Fruit fly (Drosophila melanogaster) whole organism, embryonic: ENCODE measurements around the gene Nrd1.
A peak's percentile ranks its signal among the peaks of the same experiment; 100 is the strongest.

Experiments
- Blimp-1 ChIP-seq: fragments of 200-800 bp; sonication (Bioruptor generic); optimal IDR thresholded peaks from 3 replicates; lab custom pipeline; 2018; ENCODE audit warnings: missing biosample characterization, missing genetic modification characterization, mild to moderate bottlenecking, moderate library complexity, missing genetic modification reagents
- CG13424 ChIP-seq: fragments of 200-800 bp; sonication (Bioruptor generic); optimal IDR thresholded peaks from 2 replicates; lab custom pipeline; 2019; ENCODE audit warnings: missing biosample characterization, mild to moderate bottlenecking, missing genetic modification characterization, moderate library complexity
- CG15011 ChIP-seq: fragments of 200-800 bp; sonication (Bioruptor generic); optimal IDR thresholded peaks from 3 replicates; lab custom pipeline; 2018; ENCODE audit warnings: missing biosample characterization, mild to moderate bottlenecking, missing genetic modification characterization
- CG1792 ChIP-seq: fragments of 200-800 bp; sonication (Bioruptor generic); optimal IDR thresholded peaks from 2 replicates; lab custom pipeline; 2016; ENCODE audit warnings: missing biosample characterization, missing genetic modification characterization
- CG18619 ChIP-seq: fragments of 200-800 bp; sonication (Bioruptor generic); optimal IDR thresholded peaks from 3 replicates; lab custom pipeline; 2017; ENCODE audit warnings: missing biosample characterization, mild to moderate bottlenecking, missing genetic modification characterization
- CG2889 ChIP-seq: fragments of 200-800 bp; sonication (Bioruptor generic); IDR thresholded peaks from 3 replicates; pipeline ENCODE4 v1.3.6; 2022; ENCODE audit warnings: missing biosample characterization, missing genetic modification characterization
- CG32532 ChIP-seq: fragments of 200-800 bp; sonication (Bioruptor generic); IDR thresholded peaks from 2 replicates; pipeline ENCODE4 v1.3.6; 2022; ENCODE audit warnings: missing biosample characterization, missing genetic modification characterization
- CG34376 ChIP-seq: fragments of 200-800 bp; sonication (Bioruptor generic); optimal IDR thresholded peaks from 2 replicates; lab custom pipeline; 2018; ENCODE audit warnings: missing biosample characterization, mild to moderate bottlenecking, missing genetic modification characterization
- CG3847 ChIP-seq: fragments of 200-800 bp; sonication (Bioruptor generic); IDR thresholded peaks from 2 replicates; pipeline ENCODE4 v1.3.6; 2022; ENCODE audit warnings: missing biosample characterization, missing genetic modification characterization
- CG4424 ChIP-seq: fragments of 200-800 bp; sonication (Bioruptor generic); optimal IDR thresholded peaks from 3 replicates; lab custom pipeline; 2016; ENCODE audit warnings: missing biosample characterization, missing genetic modification characterization
- CG4617 ChIP-seq: fragments of 200-800 bp; sonication (Bioruptor generic); optimal IDR thresholded peaks from 3 replicates; lab custom pipeline; 2016; ENCODE audit warnings: missing biosample characterization, missing genetic modification characterization, borderline replicate concordance
- CG7357 ChIP-seq: fragments of 200-800 bp; sonication (Bioruptor generic); IDR thresholded peaks from 3 replicates; pipeline ENCODE4 v1.3.6; 2022; ENCODE audit warnings: missing biosample characterization, missing genetic modification characterization
- CG7745 ChIP-seq: fragments of 200-800 bp; sonication (Bioruptor generic); optimal IDR thresholded peaks from 2 replicates; lab custom pipeline; 2018; ENCODE audit warnings: missing biosample characterization, mild to moderate bottlenecking, missing genetic modification characterization, moderate library complexity
- CG8281 ChIP-seq: fragments of 200-800 bp; sonication (Bioruptor generic); optimal IDR thresholded peaks from 2 replicates; lab custom pipeline; 2018; ENCODE audit warnings: missing biosample characterization, mild to moderate bottlenecking, missing genetic modification characterization, moderate library complexity
- CG8924 ChIP-seq: fragments of 200-800 bp; optimal IDR thresholded peaks from 3 replicates; lab custom pipeline; 2019; ENCODE audit warnings: missing biosample characterization, mild to moderate bottlenecking, missing genetic modification characterization, moderate library complexity
- CHES-1-like ChIP-seq: fragments of 200-800 bp; sonication (Bioruptor generic); optimal IDR thresholded peaks from 2 replicates; lab custom pipeline; 2016; ENCODE audit warnings: missing biosample characterization, missing genetic modification characterization
- CrebB ChIP-seq: fragments of 200-800 bp; sonication (Bioruptor generic); optimal IDR thresholded peaks from 3 replicates; lab custom pipeline; 2018; ENCODE audit warnings: missing biosample characterization, mild to moderate bottlenecking, missing genetic modification characterization
- Dek ChIP-seq: fragments of 200-800 bp; sonication (Bioruptor generic); optimal IDR thresholded peaks from 3 replicates; lab custom pipeline; 2019; ENCODE audit warnings: missing biosample characterization, mild to moderate bottlenecking, missing genetic modification characterization, moderate library complexity
- Dll ChIP-seq: fragments of 200-800 bp; sonication (Bioruptor generic); IDR thresholded peaks from 4 replicates; pipeline ENCODE4 v1.3.6; 2022; ENCODE audit warnings: missing biosample characterization, missing genetic modification characterization; ENCODE audit not compliant: partially characterized antibody
- Dref ChIP-seq: fragments of 200-800 bp; sonication (Bioruptor generic); IDR thresholded peaks from 2 replicates; pipeline ENCODE4 v1.3.6; 2022; ENCODE audit warnings: missing biosample characterization, missing genetic modification characterization
- Eip74EF ChIP-seq, 2 experiments: fragments of 200-800 bp in 1 of 2; fragments of >200 bp in 1 of 2; sonication (Bioruptor generic) in 1 of 2; optimal IDR thresholded peaks; 2 replicates each; lab custom pipeline; 2017 to 2019; ENCODE audit warnings: missing biosample characterization in 2 of 2, missing genetic modification characterization in 2 of 2, mild to moderate bottlenecking in 1 of 2, moderate library complexity in 1 of 2
- H15 ChIP-seq: fragments of 200-800 bp; sonication (Bioruptor generic); IDR thresholded peaks from 3 replicates; pipeline ENCODE4 v1.3.6; 2022; ENCODE audit warnings: missing biosample characterization, missing genetic modification characterization
- HmgD ChIP-seq: fragments of 200-800 bp; sonication (Bioruptor generic); optimal IDR thresholded peaks from 3 replicates; lab custom pipeline; 2016; ENCODE audit warnings: missing biosample characterization, missing genetic modification characterization
- MBD-R2 ChIP-seq: fragments of 200-800 bp; sonication (Bioruptor generic); IDR thresholded peaks from 2 replicates; pipeline ENCODE4 v1.3.6; 2022; ENCODE audit warnings: missing biosample characterization, missing genetic modification characterization
- Med ChIP-seq: fragments of 200-800 bp; sonication (Bioruptor generic); peaks from one replicate; lab custom pipeline; 2016; ENCODE audit warnings: missing biosample characterization, missing genetic modification characterization, mild to moderate bottlenecking, inconsistent platforms, moderate library complexity
- Mes4 ChIP-seq: fragments of 200-800 bp; sonication (Bioruptor generic); optimal IDR thresholded peaks from 2 replicates; lab custom pipeline; 2016; ENCODE audit warnings: missing biosample characterization, missing genetic modification characterization
- NK7.1 ChIP-seq: fragments of 200-800 bp; sonication (Bioruptor generic); optimal IDR thresholded peaks from 3 replicates; lab custom pipeline; 2016; ENCODE audit warnings: missing biosample characterization, missing genetic modification characterization
- Scr ChIP-seq: fragments of 200-800 bp; sonication (Bioruptor generic); IDR thresholded peaks from 2 replicates; pipeline ENCODE4 v1.3.6; 2022; ENCODE audit warnings: missing biosample characterization, missing genetic modification characterization; ENCODE audit not compliant: partially characterized antibody
- Sry-δ ChIP-seq: fragments of 200-800 bp; sonication (Bioruptor generic); optimal IDR thresholded peaks from 2 replicates; lab custom pipeline; 2016; ENCODE audit warnings: missing biosample characterization, missing genetic modification characterization
- ab ChIP-seq: fragments of 200-800 bp; sonication (Bioruptor generic); optimal IDR thresholded peaks from 2 replicates; lab custom pipeline; 2016; ENCODE audit warnings: missing biosample characterization, missing genetic modification characterization
- chif ChIP-seq, 2 experiments: fragments of 200-800 bp; sonication (Bioruptor generic); optimal IDR thresholded peaks; 3 replicates each; lab custom pipeline; 2016; ENCODE audit warnings: missing biosample characterization in 2 of 2, missing genetic modification characterization in 2 of 2
- ewg ChIP-seq: fragments of 200-800 bp; sonication (Bioruptor generic); optimal IDR thresholded peaks from 3 replicates; lab custom pipeline; 2017; ENCODE audit warnings: mild to moderate bottlenecking, missing biosample characterization, missing genetic modification reagents, missing genetic modification characterization
- grn ChIP-seq: fragments of 200-800 bp; sonication (Bioruptor generic); optimal IDR thresholded peaks from 3 replicates; lab custom pipeline; 2017; ENCODE audit warnings: missing biosample characterization, missing genetic modification characterization
- gro ChIP-seq: fragments of 200-800 bp; sonication (Bioruptor generic); optimal IDR thresholded peaks from 2 replicates; lab custom pipeline; 2016; ENCODE audit warnings: missing biosample characterization, missing genetic modification characterization
- gsb-n ChIP-seq: fragments of 200-800 bp; sonication (Bioruptor generic); optimal IDR thresholded peaks from 3 replicates; lab custom pipeline; 2018; ENCODE audit warnings: missing biosample characterization, mild to moderate bottlenecking, missing genetic modification characterization
- ham ChIP-seq: fragments of 200-800 bp; sonication (Bioruptor generic); IDR thresholded peaks from 2 replicates; pipeline ENCODE4 v1.3.6; 2022; ENCODE audit warnings: missing biosample characterization, missing genetic modification characterization
- her ChIP-seq: fragments of 200-800 bp; sonication (Bioruptor generic); optimal IDR thresholded peaks from 2 replicates; lab custom pipeline; 2016; ENCODE audit warnings: missing biosample characterization, missing genetic modification characterization
- jumu ChIP-seq: fragments of 200-800 bp; sonication (Bioruptor generic); optimal IDR thresholded peaks from 3 replicates; lab custom pipeline; 2016; ENCODE audit warnings: missing biosample characterization, missing genetic modification characterization
- kay ChIP-seq: fragments of 200-800 bp; sonication (Bioruptor generic); optimal IDR thresholded peaks from 2 replicates; lab custom pipeline; 2016; ENCODE audit warnings: missing biosample characterization, missing genetic modification characterization
- lab ChIP-seq: fragments of 200-800 bp; sonication (Bioruptor generic); optimal IDR thresholded peaks from 3 replicates; lab custom pipeline; 2017; ENCODE audit warnings: missing biosample characterization, missing genetic modification characterization, mild to moderate bottlenecking, moderate library complexity, missing genetic modification reagents
- mld ChIP-seq: fragments of 200-800 bp; sonication (Bioruptor generic); IDR thresholded peaks from 3 replicates; pipeline ENCODE4 v1.3.6; 2022; ENCODE audit warnings: missing biosample characterization, missing genetic modification characterization; ENCODE audit not compliant: partially characterized antibody
- nau ChIP-seq: fragments of 200-800 bp; sonication (Bioruptor generic); optimal IDR thresholded peaks from 3 replicates; lab custom pipeline; 2017; ENCODE audit warnings: missing biosample characterization, mild to moderate bottlenecking, missing genetic modification characterization, missing genetic modification reagents
- phol ChIP-seq: fragments of 200-800 bp; sonication (Bioruptor generic); optimal IDR thresholded peaks from 3 replicates; lab custom pipeline; 2018; ENCODE audit warnings: missing biosample characterization, mild to moderate bottlenecking, missing genetic modification characterization, moderate library complexity
- pzg ChIP-seq: fragments of 200-800 bp; sonication (Bioruptor generic); optimal IDR thresholded peaks from 3 replicates; lab custom pipeline; 2018; ENCODE audit warnings: missing biosample characterization, mild to moderate bottlenecking, missing genetic modification characterization, moderate library complexity
- row ChIP-seq: fragments of 200-800 bp; sonication (Bioruptor generic); IDR thresholded peaks from 3 replicates; pipeline ENCODE4 v1.3.6; 2022; ENCODE audit warnings: missing biosample characterization, missing genetic modification characterization
- slbo ChIP-seq: fragments of 200-800 bp; sonication (Bioruptor generic); IDR thresholded peaks from 2 replicates; pipeline ENCODE4 v1.3.6; 2022; ENCODE audit warnings: missing biosample characterization, missing genetic modification characterization
- sob ChIP-seq: fragments of 200-800 bp; sonication (Bioruptor generic); IDR thresholded peaks from 2 replicates; pipeline ENCODE4 v1.3.6; 2022; ENCODE audit warnings: missing biosample characterization, missing genetic modification characterization
- sug ChIP-seq: fragments of 200-800 bp; optimal IDR thresholded peaks from 2 replicates; lab custom pipeline; 2019; ENCODE audit warnings: missing biosample characterization, mild to moderate bottlenecking, missing genetic modification characterization, moderate library complexity
- tna ChIP-seq: fragments of 200-800 bp; sonication (Bioruptor generic); IDR thresholded peaks from 2 replicates; pipeline ENCODE4 v1.3.6; 2022; ENCODE audit warnings: missing biosample characterization, missing genetic modification characterization; ENCODE audit not compliant: partially characterized antibody
- wdn ChIP-seq: fragments of 200-800 bp; sonication (Bioruptor generic); IDR thresholded peaks from 2 replicates; pipeline ENCODE4 v1.3.6; 2022; ENCODE audit warnings: missing biosample characterization, missing genetic modification characterization
- zen2 ChIP-seq: fragments of 200-800 bp; sonication (Bioruptor generic); IDR thresholded peaks from 3 replicates; pipeline ENCODE4 v1.3.6; 2022; ENCODE audit warnings: missing biosample characterization, missing genetic modification characterization; ENCODE audit not compliant: partially characterized antibody

The Nrd1 gene

dm6 chrX:11873116-11873515 lies 4.4 kb upstream of the Nrd1 start, which contains the start of gene CG15739:
TSS of gene CG15739 (plus strand) at chrX:11873319.
- TF ChIP-seq CG15011 (GFP tag; lab: Kevin White, UChicago), result no peak
- TF ChIP-seq CHES-1-like (GFP tag; lab: Kevin White, UChicago), result no peak
- TF ChIP-seq Eip74EF (GFP tag; optimal IDR thresholded peaks at IDR 0.05; lab: Kevin White, UChicago), result peak in 1 of 2 experiments; percentile 62
- no peak for TF ChIP-seq pzg (GFP tag; lab: Kevin White, UChicago)
- no peak for TF ChIP-seq jumu (GFP tag; lab: Kevin White, UChicago)
- no peak for TF ChIP-seq HmgD (GFP tag; lab: Kevin White, UChicago)
- TF ChIP-seq CG4424, result no peak
- no peak for TF ChIP-seq CG8281 (tag; lab: Kevin White, UChicago)
- no peak for TF ChIP-seq nau
- no peak for TF ChIP-seq ham (GFP tag; lab: Robert Waterston, UW)
- TF ChIP-seq tna (GFP tag; lab: Robert Waterston, UW), result no peak
- no peak for TF ChIP-seq CG1792 (GFP tag; lab: Kevin White, UChicago)
- no peak for TF ChIP-seq mld (GFP tag; lab: Robert Waterston, UW)
- TF ChIP-seq wdn (GFP tag; lab: Robert Waterston, UW), result no peak
- no peak for TF ChIP-seq lab (GFP tag; lab: Kevin White, UChicago)
- no peak for TF ChIP-seq her
- TF ChIP-seq Dek (tag; lab: Kevin White, UChicago), result no peak
- no peak for TF ChIP-seq NK7.1 (GFP tag; lab: Kevin White, UChicago)
- no peak for TF ChIP-seq Scr (GFP tag; lab: Robert Waterston, UW)
- TF ChIP-seq gro (GFP tag; lab: Kevin White, UChicago), result no peak
- no peak for TF ChIP-seq ab
- peak; percentile 74 for TF ChIP-seq Med (GFP tag; lab: Kevin White, UChicago)
- TF ChIP-seq CG3847 (GFP tag; lab: Robert Waterston, UW), result no peak
- no peak for TF ChIP-seq CG18619 (GFP tag; lab: Kevin White, UChicago)
- TF ChIP-seq Blimp-1 (GFP tag; lab: Kevin White, UChicago), result peak; percentile 49
- peak; percentile 73 for TF ChIP-seq grn (GFP tag; lab: Kevin White, UChicago)
- TF ChIP-seq CG34376, result peak; percentile 89
- no peak for TF ChIP-seq sob (GFP tag; lab: Robert Waterston, UW)
- no peak for TF ChIP-seq Mes4 (GFP tag; lab: Kevin White, UChicago)
- TF ChIP-seq H15 (GFP tag; lab: Robert Waterston, UW), result no peak
- 0 out of 2 replicates have a peak, but pooled peaks have one; percentile 7 for TF ChIP-seq Dref (GFP tag; lab: Robert Waterston, UW)
- peak; percentile 75 for TF ChIP-seq sug (tag; lab: Kevin White, UChicago)
- no peak for TF ChIP-seq gsb-n (tag; lab: Kevin White, UChicago)

- TF ChIP-seq kay (GFP tag; lab: Kevin White, UChicago) (no peak), CG2889 (no peak), chif (GFP tag; optimal IDR thresholded peaks at IDR 0.05; lab: Kevin White, UChicago) (no peak), slbo (GFP tag; lab: Robert Waterston, UW) (peak; percentile 46), phol (tag; lab: Kevin White, UChicago) (peak; percentile 30), Sry-δ (peak; percentile 43), CG32532 (GFP tag; lab: Robert Waterston, UW) (peak; percentile 22; the same call in 1 of the 2 replicates), zen2 (GFP tag; lab: Robert Waterston, UW) (no peak), CG8924 (tag; lab: Kevin White, UChicago) (no peak), CrebB (no peak), Dll (GFP tag; lab: Robert Waterston, UW) (0 out of 4 replicates have a peak, but pooled peaks have one; percentile 12), CG4617 (peak; percentile 42), CG7357 (peak; percentile 90), CG7745 (tag; lab: Kevin White, UChicago) (no peak), row (GFP tag; lab: Robert Waterston, UW) (peak; percentile 72), CG13424 (tag; lab: Kevin White, UChicago) (no peak), MBD-R2 (GFP tag; lab: Robert Waterston, UW) (peak; percentile 72), ewg (GFP tag; lab: Kevin White, UChicago) (no peak), pzg (GFP tag; lab: Kevin White, UChicago) (peak; percentile 47)
Observed at dm6 chrX:11872517-11872916, 3.8 kb upstream of the Nrd1 start, which contains the start of gene BORCS5. TSS of gene BORCS5 (minus strand) at chrX:11872779.
